Fruit fly (Drosophila melanogaster) whole organism, embryonic: ENCODE results near the gene Ac13E.

Experiments
- CG34224 ChIP-seq: fragments of 200-800 bp; sonication (Bioruptor generic); IDR thresholded peaks from 3 replicates; pipeline ENCODE4 v1.3.6; 2022; ENCODE audit warnings: missing biosample characterization, missing genetic modification characterization; ENCODE audit not compliant: partially characterized antibody
- CG34376 ChIP-seq: fragments of 200-800 bp; sonication (Bioruptor generic); optimal IDR thresholded peaks from 2 replicates; lab custom pipeline; 2018; ENCODE audit warnings: missing biosample characterization, mild to moderate bottlenecking, missing genetic modification characterization
- Doc3 ChIP-seq: fragments of 200-800 bp; sonication (Bioruptor generic); IDR thresholded peaks from 3 replicates; pipeline ENCODE4 v1.3.6; 2022; ENCODE audit warnings: missing biosample characterization, missing genetic modification characterization; ENCODE audit not compliant: partially characterized antibody
- fru ChIP-seq: fragments of >200 bp; optimal IDR thresholded peaks from 2 replicates; lab custom pipeline; 2017
- odd ChIP-seq: fragments of 200-800 bp; sonication (Bioruptor generic); optimal IDR thresholded peaks from 2 replicates; lab custom pipeline; 2017; ENCODE audit warnings: missing biosample characterization, mild to moderate bottlenecking, missing genetic modification characterization
- ro ChIP-seq: fragments of 200-800 bp; sonication (Bioruptor generic); IDR thresholded peaks from 2 replicates; pipeline ENCODE4 v1.3.6; 2022; ENCODE audit warnings: missing biosample characterization, missing genetic modification characterization

DNA sequence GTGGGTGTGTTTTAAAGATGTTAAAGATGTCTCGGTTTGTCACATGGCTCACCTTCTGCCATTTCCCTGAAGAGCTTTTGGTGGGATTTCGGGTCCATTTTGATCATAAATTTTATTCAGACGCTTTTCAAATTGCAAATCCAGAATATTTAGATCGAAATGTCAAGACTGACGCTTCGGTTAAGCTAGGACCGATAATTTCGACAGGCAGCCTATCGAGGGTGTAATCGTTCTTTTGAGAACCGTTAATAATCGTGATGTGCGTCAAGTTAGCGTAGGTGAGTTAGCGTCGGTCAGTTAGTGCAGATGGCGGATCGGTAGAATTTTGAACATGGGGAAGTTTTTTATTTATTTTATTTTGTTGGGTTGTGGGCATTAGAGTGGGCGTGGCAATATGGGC is 21.5 kb upstream of the Ac13E start, which contains the start of gene CG42299:
- TF ChIP-seq Doc3 (GFP tag; lab: Robert Waterston, UW) = 0 out of 3 replicates have a peak, but pooled peaks have one; percentile 11
- no peak for TF ChIP-seq CG34376 (GFP tag; lab: Kevin White, UChicago)
- peak; percentile 29; the same call in 1 of the 3 replicates for TF ChIP-seq CG34224 (GFP tag; lab: Robert Waterston, UW)
- TF ChIP-seq fru (lab: Kevin White, UChicago) = no peak
- no peak for TF ChIP-seq ro (GFP tag; lab: Robert Waterston, UW)
- no peak for TF ChIP-seq odd (GFP tag; lab: Kevin White, UChicago)
